Worm (Caenorhabditis elegans) whole organism, mixed stage, embryonic: ENCODE data around the gene let-4.

ENCODE experiments used
- bed-3 ChIP-seq: fragments of 200-800 bp; sonication (Bioruptor generic); optimal IDR thresholded peaks from 3 replicates; lab custom pipeline; 2018; ENCODE audit warnings: mild to moderate bottlenecking, missing genetic modification characterization, moderate library complexity, missing compliant biosample characterization
- ceh-83 ChIP-seq: fragments of 200-800 bp; sonication (Bioruptor generic); optimal IDR thresholded peaks from 2 replicates; lab custom pipeline; 2018; ENCODE audit warnings: mild to moderate bottlenecking, missing genetic modification characterization, missing compliant biosample characterization
- elt-3 ChIP-seq: fragments of 150-350 bp; optimal IDR thresholded peaks from 2 replicates; lab custom pipeline; 2014; ENCODE audit warnings: missing biosample characterization, missing genetic modification characterization
- lin-13 ChIP-seq: fragments of 150-350 bp; optimal IDR thresholded peaks from 2 replicates; lab custom pipeline; 2014; ENCODE audit warnings: missing biosample characterization, missing genetic modification characterization
- nhr-237 ChIP-seq: fragments of 150-350 bp; optimal IDR thresholded peaks from 2 replicates; lab custom pipeline; 2014; ENCODE audit warnings: missing biosample characterization, missing genetic modification characterization
- snpc-4 ChIP-seq: fragments of 150-350 bp; optimal IDR thresholded peaks from 2 replicates; lab custom pipeline; 2014; ENCODE audit warnings: missing biosample characterization, missing genetic modification characterization
- unc-120 ChIP-seq: sonication (generic microtip); optimal IDR thresholded peaks from 2 replicates; lab custom pipeline; 2017; ENCODE audit warnings: missing genetic modification characterization, missing compliant biosample characterization; ENCODE audit not compliant: poor library complexity, severe bottlenecking

- TF ChIP-seq unc-120 (tag; lab: Kevin White, UChicago): no peak
- TF ChIP-seq ceh-83 (GFP tag; lab: Kevin White, UChicago): no peak
- no peak for TF ChIP-seq elt-3 (tag; lab: Kevin White, UChicago)
- TF ChIP-seq snpc-4 (tag; lab: Kevin White, UChicago): no peak
- TF ChIP-seq lin-13: no peak
- TF ChIP-seq nhr-237 (tag; lab: Kevin White, UChicago): no peak
- TF ChIP-seq bed-3 (GFP tag; lab: Kevin White, UChicago): no peak
Measured at ce11 chrX:14593206-14593605, 15.5 kb downstream of the let-4 start.
